Worm (Caenorhabditis elegans): ENCODE measurements around the gene sra-11.
A peak's percentile ranks its signal among the peaks of the same experiment; 100 is the strongest.

sra-11 gene

DNA sequence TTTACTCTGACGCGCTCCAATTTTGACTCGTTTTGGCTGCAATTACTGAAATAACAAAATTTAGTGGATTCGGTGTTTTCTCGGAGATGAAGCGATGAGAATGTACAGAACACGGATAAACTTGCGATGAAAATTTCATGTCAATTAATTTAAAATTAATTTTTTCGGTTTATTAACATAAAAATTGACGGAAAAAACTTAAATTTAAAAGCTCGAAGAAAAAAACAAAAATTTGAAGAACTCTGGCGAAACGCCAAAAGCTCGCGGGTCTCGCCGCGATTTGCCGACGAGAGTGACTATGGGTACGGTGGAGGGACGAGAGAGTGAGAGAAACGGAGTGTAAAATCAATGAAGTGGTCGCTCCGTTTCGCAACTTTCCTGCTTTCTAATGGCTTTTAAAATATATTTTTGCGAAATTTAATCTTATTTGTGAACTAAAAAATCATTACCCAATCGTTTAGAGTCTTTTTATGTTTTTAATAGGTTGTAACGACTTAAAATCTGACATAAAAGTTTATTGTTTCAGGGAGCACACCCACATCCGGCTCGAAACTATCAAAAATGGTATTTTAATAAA, 41.4 kb downstream of the sra-11 start, which contains the start of the genes gmps-1 and cap-2 (continued):
- TF ChIP-seq tlp-1 (tag; optimal IDR thresholded peaks at IDR 0.05) (no peak), jun-1 (tag; optimal IDR thresholded peaks at IDR 0.05) (peak; percentile 95), egl-27 (tag; optimal IDR thresholded peaks at IDR 0.05) (peak; percentile 31 to 64), isw-1 (GFP tag; IDR thresholded peaks at IDR 0.05) (peak; percentile 97), lin-14 (GFP tag; optimal IDR thresholded peaks at IDR 0.05) (peak; percentile 96), hpl-2 (GFP tag; optimal IDR thresholded peaks at IDR 0.05) (peak; percentile 91), mdl-1 (tag; optimal IDR thresholded peaks at IDR 0.05) (peak in 1 of 2 experiments; percentile 86), nhr-84 (tag; optimal IDR thresholded peaks at IDR 0.05) (peak; percentile 28), lin-35 (GFP tag; optimal IDR thresholded peaks at IDR 0.05) (peak; percentile 86 to 91), xbp-1 (tag; optimal IDR thresholded peaks at IDR 0.05) (peak; percentile 96), ceh-82 (tag; optimal IDR thresholded peaks at IDR 0.05) (peak; percentile 96 to 99 (median 98)), ets-5 (GFP tag; IDR thresholded peaks at IDR 0.05) (no peak), nhr-11 (tag; optimal IDR thresholded peaks at IDR 0.05) (peak; percentile 92), pqm-1 (tag; optimal IDR thresholded peaks at IDR 0.05) (no peak), nhr-19 (GFP tag; conservative IDR thresholded peaks at IDR 0.05) (peak; percentile 97), aha-1 (tag; optimal IDR thresholded peaks at IDR 0.05) (peak; percentile 85), snu-23 (GFP tag; optimal IDR thresholded peaks at IDR 0.05) (peak; percentile 98), pax-3 (tag; optimal IDR thresholded peaks at IDR 0.05) (peak; percentile 94), alr-1 (tag; optimal IDR thresholded peaks at IDR 0.05; ENCODE audit: borderline replicate concordance) (no peak), swsn-7 (tag; optimal IDR thresholded peaks at IDR 0.05) (peak; percentile 98), elt-3 (tag; optimal IDR thresholded peaks at IDR 0.05) (peak in 4 of 6 experiments; percentile 23 to 86 (median 46)), lin-13 (GFP tag; optimal IDR thresholded peaks at IDR 0.05) (peak; percentile 95), unc-86 (tag; optimal IDR thresholded peaks at IDR 0.05) (peak; percentile 98), lin-39 (tag; optimal IDR thresholded peaks at IDR 0.05) (peak; percentile 97), aly-2 (tag; optimal IDR thresholded peaks at IDR 0.05) (peak; percentile 93), sup-37 (GFP tag; optimal IDR thresholded peaks at IDR 0.05) (peak; percentile 96), nhr-12 (tag; optimal IDR thresholded peaks at IDR 0.05) (no peak), efl-1 (optimal IDR thresholded peaks at IDR 0.05) (peak; percentile 95 to 97), efl-1 (GFP tag; optimal IDR thresholded peaks at IDR 0.05 in 1 of 2) (peak; percentile 83 to 99), nhr-90 (tag; optimal IDR thresholded peaks at IDR 0.05; ENCODE audit: poor library complexity) (peak; percentile 96), pag-3 (tag; optimal IDR thresholded peaks at IDR 0.05; ENCODE audit: borderline replicate concordance, insufficient read depth) (no peak), unc-62 (GFP tag; optimal IDR thresholded peaks at IDR 0.05) (peak; percentile 78), ztf-11 (tag; optimal IDR thresholded peaks at IDR 0.05) (peak; percentile 42 to 92), lir-3 (tag; optimal IDR thresholded peaks at IDR 0.05; ENCODE audit: poor library complexity) (peak; percentile 91), unc-98 (GFP tag; IDR thresholded peaks at IDR 0.05) (peak; percentile 67; the same call in 1 of the 2 replicates), F16B12.6 (tag; optimal IDR thresholded peaks at IDR 0.05) (peak; percentile 71), ceh-90 (tag; optimal IDR thresholded peaks at IDR 0.05) (peak; percentile 76), zip-4 (GFP tag; optimal IDR thresholded peaks at IDR 0.05) (peak; percentile 96), sox-4 (tag; optimal IDR thresholded peaks at IDR 0.05) (peak; percentile 91), ama-1 (optimal IDR thresholded peaks at IDR 0.05) (peak; percentile 78), nhr-76 (tag; optimal IDR thresholded peaks at IDR 0.05) (no peak), ces-1 (GFP tag; optimal IDR thresholded peaks at IDR 0.05) (no peak), nhr-77 (tag; optimal IDR thresholded peaks at IDR 0.05) (peak; percentile 90), ceh-63 (GFP tag; optimal IDR thresholded peaks at IDR 0.05) (no peak), elt-2 (tag; optimal IDR thresholded peaks at IDR 0.05) (peak; percentile 87), nhr-28 (tag; optimal IDR thresholded peaks at IDR 0.05) (no peak)

Data from whole organism, L1 larva.